Fruit fly (Drosophila melanogaster) whole organism, prepupa: Measurements from ENCODE around the gene Cys.

ENCODE experiments used
- CG7368 ChIP-seq: fragments of 200-800 bp; sonication (Bioruptor generic); optimal IDR thresholded peaks from 3 replicates; lab custom pipeline; 2016; ENCODE audit warnings: missing biosample characterization, missing genetic modification characterization
- lz ChIP-seq: fragments of 200-800 bp; sonication (Bioruptor generic); optimal IDR thresholded peaks from 3 replicates; lab custom pipeline; 2016; ENCODE audit warnings: missing biosample characterization, missing genetic modification characterization
- spab ChIP-seq: fragments of 200-800 bp; sonication (Bioruptor generic); optimal IDR thresholded peaks from 2 replicates; lab custom pipeline; 2017; ENCODE audit warnings: missing biosample characterization, mild to moderate bottlenecking, missing genetic modification characterization, missing genetic modification reagents

dm6 chr3R:14567796-14568195 is 1.6 kb downstream of the Cys start:
- no peak for TF ChIP-seq lz (GFP tag; lab: Kevin White, UChicago)
- TF ChIP-seq spab, result no peak
- TF ChIP-seq CG7368 (GFP tag; lab: Kevin White, UChicago), result no peak
